Fruit fly (Drosophila melanogaster): Measurements from ENCODE around the gene CG9399.

Gene CG9399

DNA sequence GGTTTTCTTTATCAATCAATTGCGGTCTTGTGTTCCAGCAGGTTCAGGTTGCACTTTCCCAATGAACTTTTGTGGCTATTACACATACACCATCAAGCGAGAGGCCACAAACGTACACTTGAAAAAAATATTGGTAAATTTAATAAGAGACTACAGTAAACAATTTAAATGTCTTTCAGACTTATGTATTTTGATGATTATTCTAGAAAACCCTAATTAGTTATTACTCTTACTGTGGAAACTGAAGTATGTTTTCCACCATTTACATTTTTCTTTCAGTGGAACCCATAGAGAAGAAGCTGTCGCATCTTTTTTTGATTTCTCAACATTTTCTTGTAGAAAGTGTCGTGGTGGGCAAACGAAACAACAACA lies 39.9 kb downstream of the CG9399 start (continued):
- peak; percentile 35 for TF ChIP-seq lbe (GFP tag; optimal IDR thresholded peaks at IDR 0.05)
- peak; percentile 57 for TF ChIP-seq CG31365 (tag; optimal IDR thresholded peaks at IDR 0.05)
- peak; percentile 82 for TF ChIP-seq CG9876 (GFP tag; optimal IDR thresholded peaks at IDR 0.05)
- peak; percentile 91 for TF ChIP-seq CG14441 (GFP tag; IDR thresholded peaks at IDR 0.05)
- peak; percentile 57 for TF ChIP-seq CG3163 (GFP tag; optimal IDR thresholded peaks at IDR 0.05)
- peak; percentile 86 for TF ChIP-seq CG4328 (GFP tag; optimal IDR thresholded peaks at IDR 0.05)
- TF ChIP-seq Hmx (GFP tag; optimal IDR thresholded peaks at IDR 0.05): peak; percentile 79
- peak; percentile 85 for TF ChIP-seq Hmr (GFP tag; optimal IDR thresholded peaks at IDR 0.05)
- no peak for TF ChIP-seq yki (optimal IDR thresholded peaks at IDR 0.05)
- TF ChIP-seq BEAF-32 (GFP tag; optimal IDR thresholded peaks at IDR 0.05): no peak
- TF ChIP-seq tio (GFP tag; optimal IDR thresholded peaks at IDR 0.05): peak; percentile 93
- no peak for TF ChIP-seq CG7745 (tag; optimal IDR thresholded peaks at IDR 0.05)
- TF ChIP-seq CG9215 (GFP tag; IDR thresholded peaks at IDR 0.05): no peak
- no peak for TF ChIP-seq lov (optimal IDR thresholded peaks at IDR 0.05)
- TF ChIP-seq lov (GFP tag; IDR thresholded peaks at IDR 0.05): peak; percentile 89; the same call in 2 of the 3 replicates
- TF ChIP-seq gsb-n (tag; optimal IDR thresholded peaks at IDR 0.05): peak; percentile 97
- TF ChIP-seq cato (GFP tag; optimal IDR thresholded peaks at IDR 0.05; ENCODE audit: borderline replicate concordance): peak; percentile 90
- peak; percentile 82 for TF ChIP-seq CG10431 (GFP tag; optimal IDR thresholded peaks at IDR 0.05)
- peak; percentile 97 for TF ChIP-seq unpg (GFP tag; optimal IDR thresholded peaks at IDR 0.05)
- TF ChIP-seq CG10979 (tag; optimal IDR thresholded peaks at IDR 0.05): peak; percentile 96
- peak; percentile 94 for TF ChIP-seq gce (GFP tag; IDR thresholded peaks at IDR 0.05)
- TF ChIP-seq CG12104 (GFP tag; optimal IDR thresholded peaks at IDR 0.05): peak; percentile 81
- peak; percentile 82 for TF ChIP-seq da (GFP tag; optimal IDR thresholded peaks at IDR 0.05)
- TF ChIP-seq scrt (GFP tag; optimal IDR thresholded peaks at IDR 0.05): peak; percentile 81
- TF ChIP-seq CG2889 (GFP tag; IDR thresholded peaks at IDR 0.05): peak; percentile 84
- no peak for TF ChIP-seq mld (GFP tag; IDR thresholded peaks at IDR 0.05; ENCODE audit: partially characterized antibody)
- peak; percentile 91 for TF ChIP-seq ewg (GFP tag; optimal IDR thresholded peaks at IDR 0.05)
- TF ChIP-seq grau (tag; optimal IDR thresholded peaks at IDR 0.05): peak; percentile 91
- TF ChIP-seq Taf1 (GFP tag; IDR thresholded peaks at IDR 0.05): peak; percentile 63; the same call in 1 of the 2 replicates
- peak; percentile 60 for TF ChIP-seq CG16779 (GFP tag; IDR thresholded peaks at IDR 0.05)
- peak; percentile 88 for TF ChIP-seq disco-r (GFP tag; optimal IDR thresholded peaks at IDR 0.05)
- no peak for TF ChIP-seq Dp (GFP tag; optimal IDR thresholded peaks at IDR 0.05)
- TF ChIP-seq nerfin-2 (GFP tag; IDR thresholded peaks at IDR 0.05; ENCODE audit: partially characterized antibody): no peak
- peak; percentile 90 for TF ChIP-seq Dek (tag; optimal IDR thresholded peaks at IDR 0.05)
- TF ChIP-seq Dref (GFP tag; IDR thresholded peaks at IDR 0.05): no peak
- TF ChIP-seq CG34224 (GFP tag; IDR thresholded peaks at IDR 0.05; ENCODE audit: partially characterized antibody): no peak
- peak; percentile 83 for TF ChIP-seq CG13775 (GFP tag; optimal IDR thresholded peaks at IDR 0.05)
- peak; percentile 83 for TF ChIP-seq CG8359 (GFP tag; optimal IDR thresholded peaks at IDR 0.05; ENCODE audit: borderline replicate concordance)
- TF ChIP-seq jigr1 (GFP tag; IDR thresholded peaks at IDR 0.05): peak; percentile 81
- TF ChIP-seq CG13894 (tag; optimal IDR thresholded peaks at IDR 0.05): no peak
- TF ChIP-seq CG8388 (GFP tag; optimal IDR thresholded peaks at IDR 0.05): peak; percentile 96
- peak; percentile 91 for TF ChIP-seq CG6689 (GFP tag; IDR thresholded peaks at IDR 0.05)
- TF ChIP-seq Mes4 (GFP tag; optimal IDR thresholded peaks at IDR 0.05): peak; percentile 91
- peak; percentile 91 for TF ChIP-seq CG4820 (GFP tag; optimal IDR thresholded peaks at IDR 0.05)
- TF ChIP-seq Fer1 (GFP tag; optimal IDR thresholded peaks at IDR 0.05): peak; percentile 78
- TF ChIP-seq bsh (GFP tag; optimal IDR thresholded peaks at IDR 0.05): peak; percentile 65 to 97
- peak; percentile 89 for TF ChIP-seq CG12744 (GFP tag; optimal IDR thresholded peaks at IDR 0.05)
- TF ChIP-seq Scr (GFP tag; IDR thresholded peaks at IDR 0.05; ENCODE audit: partially characterized antibody): no peak
- TF ChIP-seq CG17912 (GFP tag; optimal IDR thresholded peaks at IDR 0.05): peak; percentile 58
- TF ChIP-seq ci (GFP tag; IDR thresholded peaks at IDR 0.05): peak; percentile 98
- TF ChIP-seq CoRest (tag; optimal IDR thresholded peaks at IDR 0.05): peak; percentile 95

Measured in whole organism, embryonic.